Fruit fly (Drosophila melanogaster): Measurements from ENCODE around the gene CG6689.

DNA sequence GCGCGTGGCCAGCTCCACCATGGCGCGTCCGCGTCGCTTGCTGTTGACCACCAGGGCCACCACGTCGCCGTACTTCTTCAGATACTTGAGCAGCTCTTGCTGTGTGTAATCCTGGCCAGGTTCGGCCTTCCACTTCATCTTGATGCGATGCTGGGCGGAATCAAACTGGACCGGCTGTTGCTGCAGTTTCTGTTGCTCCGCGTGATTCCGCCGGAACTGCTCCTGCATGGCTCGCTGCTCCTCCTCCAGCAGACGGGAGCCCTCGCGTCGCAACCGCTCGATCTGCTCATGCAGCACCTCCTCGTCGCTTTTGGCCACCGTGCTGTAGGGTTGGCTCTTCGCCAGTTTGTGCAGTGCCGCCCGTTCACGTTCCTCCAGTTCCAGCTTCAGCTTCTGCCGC, 11.2 kb upstream of the CG6689 start:
- TF ChIP-seq Crg-1 (GFP tag; optimal IDR thresholded peaks at IDR 0.05) (no peak), Hr96 (GFP tag; optimal IDR thresholded peaks at IDR 0.05) (no peak), CG33017 (tag; optimal IDR thresholded peaks at IDR 0.05) (no peak), Mnt (GFP tag; optimal IDR thresholded peaks at IDR 0.05) (no peak), bab1 (GFP tag; optimal IDR thresholded peaks at IDR 0.05) (no peak), ovo (GFP tag; optimal IDR thresholded peaks at IDR 0.05) (no peak), cnc (optimal IDR thresholded peaks at IDR 0.05) (no peak), Clk (GFP tag; optimal IDR thresholded peaks at IDR 0.05) (no peak), CG12768 (GFP tag; optimal IDR thresholded peaks at IDR 0.05) (no peak), CG7101 (tag; optimal IDR thresholded peaks at IDR 0.05) (no peak)
